Fruit fly (Drosophila melanogaster): ENCODE measurements around the gene bip1.

The bip1 gene

dm6 chr3L:8058190-8058997 lies at the start of gene bip1:
bip1 (minus strand) TSS chr3L:8058713.
- TF ChIP-seq CG8159 (tag; optimal IDR thresholded peaks at IDR 0.05) (peak; percentile 31), Snoo (tag; optimal IDR thresholded peaks at IDR 0.05) (no peak), EcR (GFP tag; optimal IDR thresholded peaks at IDR 0.05) (peak; percentile 92), CG10348 (GFP tag; IDR thresholded peaks at IDR 0.05) (no peak), CG9948 (tag; optimal IDR thresholded peaks at IDR 0.05) (no peak), CG15710 (tag; optimal IDR thresholded peaks at IDR 0.05) (no peak), CG12605 (GFP tag; IDR thresholded peaks at IDR 0.05) (peak; percentile 45; the same call in 1 of the 2 replicates), gl (tag; optimal IDR thresholded peaks at IDR 0.05) (no peak), CG32121 (GFP tag; IDR thresholded peaks at IDR 0.05) (peak; percentile 26; the same call in 1 of the 2 replicates), CG4496 (GFP tag; IDR thresholded peaks at IDR 0.05) (peak; percentile 58; the same call in 1 of the 3 replicates), CG17806 (tag; optimal IDR thresholded peaks at IDR 0.05) (peak; percentile 36), D1 (tag; optimal IDR thresholded peaks at IDR 0.05) (peak; percentile 76)

dm6 chr3L:8108201-8108600 lies 49.7 kb upstream of the bip1 start:
- no peak for TF ChIP-seq CG8301 (tag; optimal IDR thresholded peaks at IDR 0.05)
- no peak for TF ChIP-seq fd96Ca (GFP tag; IDR thresholded peaks at IDR 0.05)
- no peak for TF ChIP-seq gl (tag; optimal IDR thresholded peaks at IDR 0.05)
- TF ChIP-seq Snoo (tag; optimal IDR thresholded peaks at IDR 0.05), result no peak
- TF ChIP-seq rn (GFP tag; IDR thresholded peaks at IDR 0.05), result no peak
- no peak for TF ChIP-seq CG15710 (tag; optimal IDR thresholded peaks at IDR 0.05)
- TF ChIP-seq CG4496 (GFP tag; IDR thresholded peaks at IDR 0.05), result no peak
- TF ChIP-seq Pif1B (GFP tag; optimal IDR thresholded peaks at IDR 0.05), result no peak
- no peak for TF ChIP-seq CG17806 (tag; optimal IDR thresholded peaks at IDR 0.05)
- TF ChIP-seq Ets98B (GFP tag; IDR thresholded peaks at IDR 0.05), result no peak
- TF ChIP-seq CG10348 (GFP tag; IDR thresholded peaks at IDR 0.05), result no peak

- TF ChIP-seq D1 (tag; optimal IDR thresholded peaks at IDR 0.05) (no peak), gl (tag; optimal IDR thresholded peaks at IDR 0.05) (no peak), Snoo (tag; optimal IDR thresholded peaks at IDR 0.05) (no peak), CG32121 (GFP tag; IDR thresholded peaks at IDR 0.05) (no peak), CG8159 (tag; optimal IDR thresholded peaks at IDR 0.05) (no peak), CG14655 (GFP tag; optimal IDR thresholded peaks at IDR 0.05) (no peak), Pif1A (GFP tag; optimal IDR thresholded peaks at IDR 0.05) (no peak), CG12605 (GFP tag; IDR thresholded peaks at IDR 0.05) (no peak), CG8301 (tag; optimal IDR thresholded peaks at IDR 0.05) (no peak), rn (GFP tag; IDR thresholded peaks at IDR 0.05) (no peak), CG34367 (tag; optimal IDR thresholded peaks at IDR 0.05) (no peak), fd96Ca (GFP tag; IDR thresholded peaks at IDR 0.05) (no peak), Ets98B (GFP tag; IDR thresholded peaks at IDR 0.05) (no peak), Pif1B (GFP tag; optimal IDR thresholded peaks at IDR 0.05) (no peak), EcR (GFP tag; optimal IDR thresholded peaks at IDR 0.05) (no peak)
Observed at dm6 chr3L:8097101-8097500, 38.6 kb upstream of the bip1 start.

dm6 chr3L:8096106-8096558 lies 37.6 kb upstream of the bip1 start:
- TF ChIP-seq Ets98B (GFP tag; IDR thresholded peaks at IDR 0.05), result peak; percentile 94
- peak; percentile 84 for TF ChIP-seq CG12605 (GFP tag; IDR thresholded peaks at IDR 0.05)
- peak; percentile 71 for TF ChIP-seq gl (tag; optimal IDR thresholded peaks at IDR 0.05)
- TF ChIP-seq D1 (tag; optimal IDR thresholded peaks at IDR 0.05), result peak; percentile 81
- TF ChIP-seq CG8159 (tag; optimal IDR thresholded peaks at IDR 0.05), result peak; percentile 94
- TF ChIP-seq CG15710 (tag; optimal IDR thresholded peaks at IDR 0.05), result peak; percentile 94
- peak; percentile 93 for TF ChIP-seq CG14655 (GFP tag; optimal IDR thresholded peaks at IDR 0.05)
- TF ChIP-seq CG9948 (tag; optimal IDR thresholded peaks at IDR 0.05), result peak; percentile 89
- TF ChIP-seq CG8301 (tag; optimal IDR thresholded peaks at IDR 0.05), result peak; percentile 90
- TF ChIP-seq CG10348 (GFP tag; IDR thresholded peaks at IDR 0.05), result peak; percentile 91
- TF ChIP-seq CG13204 (GFP tag; optimal IDR thresholded peaks at IDR 0.05), result peak; percentile 73
- TF ChIP-seq rn (GFP tag; IDR thresholded peaks at IDR 0.05), result peak; percentile 87
- TF ChIP-seq CG34367 (tag; optimal IDR thresholded peaks at IDR 0.05), result peak; percentile 83
- TF ChIP-seq Snoo (tag; optimal IDR thresholded peaks at IDR 0.05), result peak; percentile 92
- TF ChIP-seq EcR (GFP tag; optimal IDR thresholded peaks at IDR 0.05), result peak; percentile 15
- TF ChIP-seq CG17806 (tag; optimal IDR thresholded peaks at IDR 0.05), result peak; percentile 80
- peak; percentile 92 for TF ChIP-seq fd96Ca (GFP tag; IDR thresholded peaks at IDR 0.05)
- TF ChIP-seq Pif1B (GFP tag; optimal IDR thresholded peaks at IDR 0.05), result peak; percentile 84
- TF ChIP-seq Pif1A (GFP tag; optimal IDR thresholded peaks at IDR 0.05), result peak; percentile 87
- TF ChIP-seq CG32121 (GFP tag; IDR thresholded peaks at IDR 0.05), result peak; percentile 97
- peak; percentile 93; the same call in 2 of the 3 replicates for TF ChIP-seq CG4496 (GFP tag; IDR thresholded peaks at IDR 0.05)

- TF ChIP-seq EcR (GFP tag; optimal IDR thresholded peaks at IDR 0.05) (no peak), CG8301 (tag; optimal IDR thresholded peaks at IDR 0.05) (peak; percentile 5), CG4496 (GFP tag; IDR thresholded peaks at IDR 0.05) (0 out of 3 replicates have a peak, but pooled peaks have one; percentile 19)
Observed at dm6 chr3L:8094652-8095129, 36.2 kb upstream of the bip1 start.

- TF ChIP-seq CG17806 (tag; optimal IDR thresholded peaks at IDR 0.05) (no peak), Pif1A (GFP tag; optimal IDR thresholded peaks at IDR 0.05) (no peak), CG8301 (tag; optimal IDR thresholded peaks at IDR 0.05) (no peak), CG9948 (tag; optimal IDR thresholded peaks at IDR 0.05) (no peak), Snoo (tag; optimal IDR thresholded peaks at IDR 0.05) (no peak), CG15710 (tag; optimal IDR thresholded peaks at IDR 0.05) (no peak), EcR (GFP tag; optimal IDR thresholded peaks at IDR 0.05) (no peak), D1 (tag; optimal IDR thresholded peaks at IDR 0.05) (no peak), CG8159 (tag; optimal IDR thresholded peaks at IDR 0.05) (no peak), fd96Ca (GFP tag; IDR thresholded peaks at IDR 0.05) (no peak), CG34367 (tag; optimal IDR thresholded peaks at IDR 0.05) (no peak), Ets98B (GFP tag; IDR thresholded peaks at IDR 0.05) (no peak), CG4496 (GFP tag; IDR thresholded peaks at IDR 0.05) (no peak), CG10348 (GFP tag; IDR thresholded peaks at IDR 0.05) (no peak), Pif1B (GFP tag; optimal IDR thresholded peaks at IDR 0.05) (no peak), gl (tag; optimal IDR thresholded peaks at IDR 0.05) (no peak), CG12605 (GFP tag; IDR thresholded peaks at IDR 0.05) (no peak), CG14655 (GFP tag; optimal IDR thresholded peaks at IDR 0.05) (no peak), CG32121 (GFP tag; IDR thresholded peaks at IDR 0.05) (no peak), CG13204 (GFP tag; optimal IDR thresholded peaks at IDR 0.05) (no peak)
Observed at dm6 chr3L:8093553-8093952, 35.0 kb upstream of the bip1 start.
